Worm (Caenorhabditis elegans): ENCODE measurements around the gene Y26G10.4.

- TF ChIP-seq mab-5 (tag; optimal IDR thresholded peaks at IDR 0.05) (no peak), elt-3 (tag; optimal IDR thresholded peaks at IDR 0.05) (no peak), mdl-1 (tag; optimal IDR thresholded peaks at IDR 0.05) (no peak), lin-13 (GFP tag; optimal IDR thresholded peaks at IDR 0.05) (no peak), zag-1 (tag; optimal IDR thresholded peaks at IDR 0.05) (no peak), nhr-12 (tag; optimal IDR thresholded peaks at IDR 0.05) (no peak), egl-27 (tag; optimal IDR thresholded peaks at IDR 0.05) (no peak), sma-9 (GFP tag; optimal IDR thresholded peaks at IDR 0.05) (no peak), sma-9 (tag; optimal IDR thresholded peaks at IDR 0.05) (no peak)
Measured at ce11 chrV:17718647-17719046, 19.6 kb upstream of the Y26G10.4 start, which contains the start of gene str-77.
